Worm (Caenorhabditis elegans) whole organism, L4/young adult: ENCODE data around the gene F49E2.5.

Experiments used
- W03F9.2 ChIP-seq: fragments of 150-350 bp; optimal IDR thresholded peaks from 2 replicates; lab custom pipeline; 2014; ENCODE audit warnings: missing biosample characterization, missing genetic modification characterization
- dao-5 ChIP-seq: sonication (generic microtip); optimal IDR thresholded peaks from 2 replicates; lab custom pipeline; 2016; ENCODE audit warnings: missing genotype, missing genetic modification characterization, moderate library complexity, missing compliant biosample characterization
- him-1 ChIP-seq: sonication (generic microtip); optimal IDR thresholded peaks from 2 replicates; lab custom pipeline; 2016; ENCODE audit warnings: missing genotype, missing genetic modification reagents, missing genetic modification characterization, missing compliant biosample characterization

DNA sequence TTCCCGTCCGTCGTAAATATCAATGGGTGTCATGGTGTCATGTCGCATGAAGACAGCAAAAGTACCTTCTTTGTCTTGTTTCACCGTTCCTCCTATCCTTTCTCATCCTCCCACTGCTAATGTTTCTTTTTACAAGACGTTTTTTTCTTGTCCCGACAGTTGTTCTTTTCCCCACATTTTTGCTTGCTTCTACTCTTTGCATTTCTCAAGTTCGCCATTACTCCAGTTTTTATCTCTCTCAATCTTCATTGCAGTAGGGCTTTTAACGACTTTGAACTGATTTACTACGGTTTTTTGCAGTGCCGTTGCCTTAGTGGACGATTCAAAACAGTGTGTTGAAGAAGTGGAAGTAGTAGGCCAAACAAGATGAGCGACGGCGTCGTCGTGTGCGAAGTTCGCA is 14.1 kb upstream of the F49E2.5 start, which contains the start of gene C07B5.4:
- TF ChIP-seq dao-5 (tag; lab: Kevin White, UChicago) (no peak), W03F9.2 (tag; lab: Kevin White, UChicago) (no peak), him-1 (tag; lab: Kevin White, UChicago) (no peak)
